Worm (Caenorhabditis elegans) whole organism, late embryonic: ENCODE results near the gene Y59E1A.4.

ENCODE experiments used
- fkh-10 ChIP-seq: fragments of 150-350 bp; optimal IDR thresholded peaks from 2 replicates; lab custom pipeline; 2014; ENCODE audit warnings: missing biosample characterization, missing genetic modification reagents, missing genetic modification characterization
- odd-2 ChIP-seq: sonication (generic microtip); optimal IDR thresholded peaks from 2 replicates; lab custom pipeline; 2017; ENCODE audit warnings: antibody characterized with exemption, mild to moderate bottlenecking, missing genetic modification characterization, missing compliant biosample characterization
- pha-2 ChIP-seq: sonication (generic microtip); optimal IDR thresholded peaks from 2 replicates; lab custom pipeline; 2017; ENCODE audit warnings: mild to moderate bottlenecking, missing genetic modification characterization, missing compliant biosample characterization
- ref-2 ChIP-seq: sonication (generic microtip); optimal IDR thresholded peaks from 2 replicates; lab custom pipeline; 2016; ENCODE audit warnings: missing genetic modification characterization, missing compliant biosample characterization

- no peak for TF ChIP-seq pha-2
- no peak for TF ChIP-seq fkh-10
- TF ChIP-seq ref-2, result no peak
- TF ChIP-seq odd-2 (tag; lab: Kevin White, UChicago), result no peak
These were observed 49.8 kb upstream of the Y59E1A.4 start, which contains the start of gene meg-3 for ce11 chrX:1989576-1989975.
